Worm (Caenorhabditis elegans) whole organism, L3 larva: ENCODE data around the gene clec-20.
A peak's percentile ranks its signal among the peaks of the same experiment; 100 is the strongest.
"Not testable (repeated sequence)": the region's sequence is repeated elsewhere in the genome, so short reads cannot be mapped to it uniquely, and the experiment has no call there.

Experiments used
- R02D3.7 ChIP-seq: fragments of 150-350 bp; optimal IDR thresholded peaks from 2 replicates; lab custom pipeline; 2014; ENCODE audit warnings: missing biosample characterization, missing genetic modification characterization
- ZK546.5 ChIP-seq: sonication (generic microtip); optimal IDR thresholded peaks from 2 replicates; lab custom pipeline; 2017; ENCODE audit warnings: missing biosample characterization, missing genetic modification characterization
- ama-1 ChIP-seq: fragments of 150-350 bp; optimal IDR thresholded peaks from 2 replicates; lab custom pipeline; 2018
- ceh-9 ChIP-seq: sonication (generic microtip); optimal IDR thresholded peaks from 2 replicates; lab custom pipeline; 2018; ENCODE audit warnings: missing biosample characterization, missing genetic modification characterization
- daf-12 ChIP-seq: fragments of 150-350 bp; optimal IDR thresholded peaks from 2 replicates; lab custom pipeline; 2014; ENCODE audit warnings: missing biosample characterization, missing genetic modification reagents, missing genetic modification characterization
- egl-5 ChIP-seq: fragments of 150-350 bp; optimal IDR thresholded peaks from 2 replicates; lab custom pipeline; 2017; ENCODE audit warnings: missing biosample characterization, missing genetic modification reagents, missing genetic modification characterization, inconsistent platforms
- elt-1 ChIP-seq: fragments of 150-350 bp; optimal IDR thresholded peaks from 2 replicates; lab custom pipeline; 2014; ENCODE audit warnings: missing biosample characterization, missing genetic modification characterization
- elt-2 ChIP-seq: sonication (generic microtip); optimal IDR thresholded peaks from 2 replicates; lab custom pipeline; 2016; ENCODE audit warnings: missing genetic modification reagents, mild to moderate bottlenecking, missing genetic modification characterization, missing compliant biosample characterization
- elt-3 ChIP-seq, 3 experiments: fragments of 150-350 bp in 1 of 3; sonication (generic microtip) in 2 of 3; optimal IDR thresholded peaks; 2 replicates in 2 of 3; 4 replicates in 1 of 3; lab custom pipeline; 2014 to 2017; ENCODE audit warnings: missing biosample characterization in 3 of 3, missing genetic modification characterization in 3 of 3
- fkh-10 ChIP-seq: sonication (generic microtip); optimal IDR thresholded peaks from 2 replicates; lab custom pipeline; 2017; ENCODE audit warnings: missing biosample characterization, missing genetic modification reagents, missing genetic modification characterization
- fkh-2 ChIP-seq: fragments of 150-350 bp; optimal IDR thresholded peaks from 2 replicates; lab custom pipeline; 2014; ENCODE audit warnings: missing biosample characterization, missing genetic modification reagents, missing genetic modification characterization
- fos-1 ChIP-seq: fragments of 150-350 bp; optimal IDR thresholded peaks from 2 replicates; lab custom pipeline; 2014; ENCODE audit warnings: missing biosample characterization, missing genetic modification characterization
- hmg-11 ChIP-seq: sonication (generic microtip); optimal IDR thresholded peaks from 2 replicates; lab custom pipeline; 2016; ENCODE audit warnings: missing genetic modification characterization, missing compliant biosample characterization
- jun-1 ChIP-seq: fragments of 150-350 bp; optimal IDR thresholded peaks from 2 replicates; lab custom pipeline; 2014; ENCODE audit warnings: missing biosample characterization, missing genetic modification reagents, missing genetic modification characterization
- lin-39 ChIP-seq: fragments of 150-350 bp; optimal IDR thresholded peaks from 2 replicates; lab custom pipeline; 2018; ENCODE audit warnings: missing biosample characterization, missing genetic modification reagents, missing genetic modification characterization
- lsy-12 ChIP-seq: sonication (generic microtip); optimal IDR thresholded peaks from 2 replicates; lab custom pipeline; 2016; ENCODE audit warnings: mild to moderate bottlenecking, missing genetic modification characterization, missing compliant biosample characterization
- mdl-1 ChIP-seq: fragments of 150-350 bp; optimal IDR thresholded peaks from 2 replicates; lab custom pipeline; 2014; ENCODE audit warnings: missing biosample characterization, missing genetic modification characterization
- mml-1 ChIP-seq: fragments of 150-350 bp; sonication (generic microtip); optimal IDR thresholded peaks from 3 replicates; lab custom pipeline; 2014; ENCODE audit warnings: missing biosample characterization, missing genetic modification characterization
- nfya-1 ChIP-seq: sonication (generic microtip); optimal IDR thresholded peaks from 2 replicates; lab custom pipeline; 2017; ENCODE audit warnings: missing genetic modification characterization, mild to moderate bottlenecking, missing compliant biosample characterization, antibody characterized with exemption, moderate library complexity; ENCODE audit not compliant: insufficient read depth
- nhr-12 ChIP-seq: fragments of 150-350 bp; optimal IDR thresholded peaks from 2 replicates; lab custom pipeline; 2014; ENCODE audit warnings: missing biosample characterization, missing genetic modification characterization
- nhr-23 ChIP-seq: fragments of 150-350 bp; optimal IDR thresholded peaks from 2 replicates; lab custom pipeline; 2014; ENCODE audit warnings: missing biosample characterization, missing genetic modification reagents, missing genetic modification characterization
- nhr-237 ChIP-seq: fragments of 150-350 bp; optimal IDR thresholded peaks from 2 replicates; lab custom pipeline; 2014; ENCODE audit warnings: missing biosample characterization, missing genetic modification characterization
- nhr-25 ChIP-seq: sonication (generic microtip); optimal IDR thresholded peaks from 2 replicates; lab custom pipeline; 2017; ENCODE audit warnings: missing biosample characterization, missing genetic modification characterization
- nhr-28 ChIP-seq: fragments of 150-350 bp; optimal IDR thresholded peaks from 2 replicates; lab custom pipeline; 2014; ENCODE audit warnings: missing biosample characterization, missing genetic modification characterization
- nhr-43 ChIP-seq: sonication (generic microtip); optimal IDR thresholded peaks from 2 replicates; lab custom pipeline; 2016; ENCODE audit warnings: mild to moderate bottlenecking, missing genetic modification characterization, missing compliant biosample characterization; ENCODE audit not compliant: poor library complexity, severe bottlenecking
- nhr-67 ChIP-seq: fragments of 150-350 bp; optimal IDR thresholded peaks from 2 replicates; lab custom pipeline; 2014; ENCODE audit warnings: missing biosample characterization, missing genetic modification characterization
- nhr-76 ChIP-seq: fragments of 150-350 bp; sonication (generic microtip); optimal IDR thresholded peaks from 5 replicates; lab custom pipeline; 2014; ENCODE audit warnings: missing biosample characterization, missing genetic modification characterization
- nhr-77 ChIP-seq: fragments of 150-350 bp; optimal IDR thresholded peaks from 2 replicates; lab custom pipeline; 2014; ENCODE audit warnings: missing biosample characterization, missing genetic modification characterization
- pha-4 ChIP-seq: fragments of 150-350 bp; optimal IDR thresholded peaks from 2 replicates; lab custom pipeline; 2014; ENCODE audit warnings: missing biosample characterization, missing genetic modification reagents, missing genetic modification characterization
- pqm-1 ChIP-seq: fragments of 150-350 bp; optimal IDR thresholded peaks from 2 replicates; lab custom pipeline; 2017; ENCODE audit warnings: missing biosample characterization, missing genetic modification characterization, inconsistent platforms
- skn-1 ChIP-seq: fragments of 150-350 bp; optimal IDR thresholded peaks from 2 replicates; lab custom pipeline; 2014; ENCODE audit warnings: missing biosample characterization, missing genetic modification characterization
- tbx-2 ChIP-seq: sonication (generic microtip); optimal IDR thresholded peaks from 2 replicates; lab custom pipeline; 2016; ENCODE audit warnings: mild to moderate bottlenecking, missing genetic modification characterization, missing compliant biosample characterization
- unc-39 ChIP-seq: sonication (generic microtip); optimal IDR thresholded peaks from 4 replicates; lab custom pipeline; 2017; ENCODE audit warnings: missing biosample characterization, missing genetic modification characterization
- unc-62 ChIP-seq: fragments of 150-350 bp; sonication (generic microtip); optimal IDR thresholded peaks from 4 replicates; lab custom pipeline; 2014; ENCODE audit warnings: missing biosample characterization, missing genetic modification reagents, missing genetic modification characterization
- ztf-11 ChIP-seq: fragments of 150-350 bp; optimal IDR thresholded peaks from 2 replicates; lab custom pipeline; 2014; ENCODE audit warnings: missing biosample characterization, missing genetic modification characterization
- ztf-4 ChIP-seq: fragments of 150-350 bp; optimal IDR thresholded peaks from 2 replicates; lab custom pipeline; 2014; ENCODE audit warnings: missing biosample characterization, missing genetic modification characterization

clec-20 gene

DNA sequence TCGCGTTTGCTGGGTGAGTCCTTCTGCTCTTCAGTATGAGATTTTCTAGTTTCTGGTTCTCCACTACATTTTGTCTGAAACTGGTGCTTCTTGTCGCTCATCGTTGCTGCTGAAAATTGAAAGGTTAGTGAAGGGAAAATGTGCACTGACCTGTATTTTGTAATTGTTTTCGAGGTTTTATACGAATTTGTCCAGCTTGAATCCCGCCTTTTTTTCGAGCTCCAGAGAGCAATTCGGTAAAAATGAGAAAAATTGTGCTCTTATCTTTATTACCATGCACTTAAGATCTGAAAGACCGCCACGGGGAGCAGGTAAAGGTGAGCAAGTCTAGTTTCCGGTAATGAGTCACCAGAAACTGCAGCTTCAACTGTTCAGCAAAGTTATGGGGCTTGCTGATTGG, 32.7 kb upstream of the clec-20 start, which contains the start of gene C08E3.15:
Gene C08E3.15 (minus strand): TSS at position 101 of the 400 bp plus-strand sequence.
- TF ChIP-seq lin-39 (tag; lab: Kevin White, UChicago); nhr-67 (tag; lab: Kevin White, UChicago); nhr-28: not testable (repeated sequence)

DNA sequence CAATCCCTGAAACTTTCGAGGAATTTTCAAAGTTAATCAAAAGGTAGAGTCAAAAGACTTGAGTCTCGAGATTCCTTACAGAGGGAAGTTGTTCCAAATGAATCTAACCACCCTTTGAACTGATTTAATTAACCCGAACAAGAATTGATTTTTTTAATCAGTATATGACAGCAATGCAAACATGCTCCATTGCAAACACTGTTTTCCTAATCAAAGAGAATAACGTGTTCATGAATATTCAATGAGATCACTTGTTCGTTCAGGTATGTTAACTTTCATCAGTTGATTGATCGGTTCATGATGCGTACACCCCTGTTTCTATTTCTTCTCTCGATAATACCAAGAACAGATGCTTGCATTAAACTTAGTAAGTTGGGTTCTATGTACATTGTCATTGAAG, 30.6 kb upstream of the clec-20 start, which contains the start of gene C08E3.14:
Gene C08E3.14 (plus strand): TSS at position 301 of the 400 bp plus-strand sequence.
- TF ChIP-seq nfya-1 (no peak), tbx-2 (tag; lab: Kevin White, UChicago) (no peak), mdl-1 (tag; lab: Kevin White, UChicago) (no peak), ztf-11 (tag; lab: Kevin White, UChicago) (no peak), R02D3.7 (no peak), hmg-11 (tag; lab: Kevin White, UChicago) (no peak), elt-1 (tag; lab: Kevin White, UChicago) (no peak), fkh-2 (tag; lab: Kevin White, UChicago) (no peak), skn-1 (tag; lab: Kevin White, UChicago) (no peak), nhr-67 (tag; lab: Kevin White, UChicago) (no peak), unc-39 (tag; lab: Kevin White, UChicago) (no peak), ceh-9 (tag; lab: Kevin White, UChicago) (no peak), fos-1 (tag; lab: Kevin White, UChicago) (no peak)
- TF ChIP-seq, all 47 proteins: peak for 0

DNA sequence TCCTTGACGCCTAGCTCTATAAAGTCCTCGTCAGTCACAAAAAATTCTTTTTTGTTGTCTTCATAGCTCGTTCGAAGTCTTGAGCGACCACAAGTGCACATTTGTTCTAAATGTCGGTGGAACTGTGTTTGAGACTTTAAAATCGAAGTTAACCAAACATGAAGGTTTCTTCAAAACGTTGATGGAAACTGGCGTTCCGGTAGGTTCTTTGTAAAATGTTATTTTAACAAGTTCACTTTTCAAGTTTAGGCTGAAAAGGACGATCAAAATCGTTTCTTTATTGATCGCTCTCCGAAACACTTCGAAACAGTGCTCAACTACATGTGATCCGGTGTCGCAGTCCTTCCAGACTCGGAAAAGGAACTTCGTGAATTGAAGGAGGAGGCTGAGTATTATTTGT, 29.5 kb upstream of the clec-20 start, which contains the start of gene fbxa-160:
Gene fbxa-160 (minus strand): TSS at position 101 of the 400 bp plus-strand sequence.
- TF ChIP-seq pqm-1 (tag; lab: Kevin White, UChicago): no peak
- TF ChIP-seq nfya-1: no peak
- no peak for TF ChIP-seq egl-5 (tag; lab: Kevin White, UChicago)
- TF ChIP-seq daf-12 (tag; lab: Kevin White, UChicago): no peak
- TF ChIP-seq tbx-2 (tag; lab: Kevin White, UChicago): no peak
- TF ChIP-seq nhr-23 (tag; lab: Kevin White, UChicago): no peak
- TF ChIP-seq nhr-25: no peak
- no peak for TF ChIP-seq nhr-237 (tag; lab: Kevin White, UChicago)
- TF ChIP-seq nhr-43: no peak
- TF ChIP-seq lsy-12: no peak
- no peak for TF ChIP-seq hmg-11 (tag; lab: Kevin White, UChicago)
- no peak for TF ChIP-seq nhr-12
- no peak for TF ChIP-seq jun-1 (tag; lab: Kevin White, UChicago)
- no peak for TF ChIP-seq nhr-77
- TF ChIP-seq skn-1 (tag; lab: Kevin White, UChicago): no peak
- no peak for TF ChIP-seq ztf-4 (tag; lab: Kevin White, UChicago)
- no peak for TF ChIP-seq mdl-1 (tag; lab: Kevin White, UChicago)
- no peak for TF ChIP-seq lin-39 (tag; lab: Kevin White, UChicago)
- TF ChIP-seq, all 47 proteins: peak for 0

DNA sequence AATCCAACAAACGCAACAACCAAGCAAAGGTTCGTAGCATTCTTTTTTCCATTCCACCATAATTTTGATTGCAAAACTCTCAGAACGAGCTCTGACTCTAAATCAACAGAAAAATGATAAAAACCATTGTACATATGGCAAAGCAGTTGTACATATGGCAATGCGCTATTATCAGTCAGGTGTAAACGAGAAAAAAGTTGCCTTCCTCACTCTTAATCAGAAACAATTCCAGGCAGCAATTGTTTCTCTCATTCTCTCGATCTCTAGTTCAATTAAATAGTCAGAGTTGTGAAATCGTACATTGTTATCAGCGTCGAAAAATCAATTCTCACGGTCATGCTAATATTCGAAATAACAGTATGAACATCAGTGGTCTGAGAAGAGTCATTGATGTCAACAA, 26.8 kb upstream of the clec-20 start:
- no peak for TF ChIP-seq nhr-28
- TF ChIP-seq nhr-12: no peak
- TF ChIP-seq hmg-11 (tag; lab: Kevin White, UChicago): no peak
- no peak for TF ChIP-seq fkh-10
- peak; percentile 67 for TF ChIP-seq jun-1 (tag; lab: Kevin White, UChicago)
- no peak for TF ChIP-seq R02D3.7
- no peak for TF ChIP-seq ZK546.5 (tag; lab: Kevin White, UChicago)
- no peak for TF ChIP-seq ama-1
- no peak for TF ChIP-seq ceh-9 (tag; lab: Kevin White, UChicago)
- no peak for TF ChIP-seq nhr-67 (tag; lab: Kevin White, UChicago)
- peak; percentile 93 for TF ChIP-seq elt-2 (tag; lab: Kevin White, UChicago)
- TF ChIP-seq elt-1 (tag; lab: Kevin White, UChicago): no peak
- TF ChIP-seq lsy-12: no peak
- no peak for TF ChIP-seq mml-1 (tag; lab: Kevin White, UChicago)
- no peak for TF ChIP-seq unc-62 (GFP tag; lab: Kevin White, UChicago)
- TF ChIP-seq elt-3 (tag; optimal IDR thresholded peaks at IDR 0.05; lab: Kevin White, UChicago): no peak
- no peak for TF ChIP-seq nhr-76 (tag; lab: Kevin White, UChicago)
- peak; percentile 84 for TF ChIP-seq pqm-1 (tag; lab: Kevin White, UChicago)
- no peak for TF ChIP-seq nhr-77
- no peak for TF ChIP-seq nhr-25
- TF ChIP-seq nhr-23 (tag; lab: Kevin White, UChicago): no peak
- TF ChIP-seq nhr-237 (tag; lab: Kevin White, UChicago): no peak
- TF ChIP-seq ztf-4 (tag; lab: Kevin White, UChicago): no peak
- TF ChIP-seq egl-5 (tag; lab: Kevin White, UChicago): no peak
- TF ChIP-seq pha-4 (tag; lab: Kevin White, UChicago): peak; percentile 65
